Fruit fly (Drosophila melanogaster): ENCODE data around the gene FER.
A peak's percentile ranks its signal among the peaks of the same experiment; 100 is the strongest.

- TF ChIP-seq ovo (GFP tag; optimal IDR thresholded peaks at IDR 0.05) = no peak
- TF ChIP-seq CG33017 (tag; optimal IDR thresholded peaks at IDR 0.05) = peak; percentile 28
- no peak for TF ChIP-seq bab1 (GFP tag; optimal IDR thresholded peaks at IDR 0.05)
- peak; percentile 56 for TF ChIP-seq Clk (GFP tag; optimal IDR thresholded peaks at IDR 0.05)
Measured at dm6 chr3R:9419300-9419652, 24.9 kb upstream of the FER start.

All from whole organism, adult.